Fruit fly (Drosophila melanogaster) whole organism, embryonic: Measurements from ENCODE around the gene CG14088.

Source experiments
- Aef1 ChIP-seq: fragments of 200-800 bp; sonication (Bioruptor generic); IDR thresholded peaks from 3 replicates; pipeline ENCODE4 v1.3.6; 2022; ENCODE audit warnings: missing biosample characterization, missing genetic modification characterization
- B-H2 ChIP-seq: fragments of 200-800 bp; sonication (Bioruptor generic); optimal IDR thresholded peaks from 2 replicates; lab custom pipeline; 2018; ENCODE audit warnings: missing biosample characterization, mild to moderate bottlenecking, missing genetic modification characterization
- BEAF-32 ChIP-seq: fragments of 200-800 bp; sonication (Bioruptor generic); optimal IDR thresholded peaks from 3 replicates; lab custom pipeline; 2017; ENCODE audit warnings: missing biosample characterization, missing genetic modification characterization, mild to moderate bottlenecking, moderate library complexity, missing genetic modification reagents
- CG12219 ChIP-seq: fragments of 200-800 bp; sonication (Bioruptor generic); optimal IDR thresholded peaks from 3 replicates; lab custom pipeline; 2018; ENCODE audit warnings: missing biosample characterization, mild to moderate bottlenecking, missing genetic modification characterization
- CG12769 ChIP-seq: fragments of 200-800 bp; sonication (Bioruptor generic); optimal IDR thresholded peaks from 2 replicates; lab custom pipeline; 2019; ENCODE audit warnings: missing biosample characterization, mild to moderate bottlenecking, missing genetic modification characterization, moderate library complexity
- CG13287 ChIP-seq: fragments of 200-800 bp; sonication (Bioruptor generic); IDR thresholded peaks from 2 replicates; pipeline ENCODE4 v1.3.6; 2022; ENCODE audit warnings: missing biosample characterization, missing genetic modification characterization; ENCODE audit not compliant: partially characterized antibody
- CG15073 ChIP-seq: fragments of 200-800 bp; sonication (Bioruptor generic); optimal IDR thresholded peaks from 2 replicates; lab custom pipeline; 2016; ENCODE audit warnings: missing biosample characterization, missing genetic modification characterization
- CG1529 ChIP-seq: fragments of 200-800 bp; sonication (Bioruptor generic); optimal IDR thresholded peaks from 3 replicates; lab custom pipeline; 2018; ENCODE audit warnings: missing biosample characterization, missing genetic modification characterization
- CG15601 ChIP-seq: fragments of 200-800 bp; sonication (Bioruptor generic); optimal IDR thresholded peaks from 3 replicates; lab custom pipeline; 2019; ENCODE audit warnings: missing biosample characterization, mild to moderate bottlenecking, missing genetic modification characterization, moderate library complexity
- CG17385 ChIP-seq: fragments of 200-800 bp; sonication (Bioruptor generic); optimal IDR thresholded peaks from 3 replicates; lab custom pipeline; 2018; ENCODE audit warnings: missing biosample characterization, mild to moderate bottlenecking, missing genetic modification characterization
- CG2120 ChIP-seq: fragments of 200-800 bp; sonication (Bioruptor generic); optimal IDR thresholded peaks from 3 replicates; lab custom pipeline; 2016; ENCODE audit warnings: missing biosample characterization, missing genetic modification characterization
- CG2678 ChIP-seq: fragments of 200-800 bp; sonication (Bioruptor generic); optimal IDR thresholded peaks from 3 replicates; lab custom pipeline; 2019; ENCODE audit warnings: missing biosample characterization, mild to moderate bottlenecking, missing genetic modification characterization, moderate library complexity
- CG2712 ChIP-seq: fragments of 200-800 bp; optimal IDR thresholded peaks from 3 replicates; lab custom pipeline; 2019; ENCODE audit warnings: missing biosample characterization, mild to moderate bottlenecking, missing genetic modification characterization, moderate library complexity
- CG2889 ChIP-seq: fragments of 200-800 bp; sonication (Bioruptor generic); IDR thresholded peaks from 3 replicates; pipeline ENCODE4 v1.3.6; 2022; ENCODE audit warnings: missing biosample characterization, missing genetic modification characterization
- CG3065 ChIP-seq: fragments of 200-800 bp; sonication (Bioruptor generic); optimal IDR thresholded peaks from 2 replicates; lab custom pipeline; 2016; ENCODE audit warnings: missing biosample characterization, missing genetic modification characterization
- CG31365 ChIP-seq: fragments of 200-800 bp; sonication (Bioruptor generic); optimal IDR thresholded peaks from 2 replicates; lab custom pipeline; 2018; ENCODE audit warnings: missing biosample characterization, mild to moderate bottlenecking, missing genetic modification characterization
- CG32767 ChIP-seq: fragments of 200-800 bp; sonication (Bioruptor generic); IDR thresholded peaks from 2 replicates; pipeline ENCODE4 v1.3.6; 2022; ENCODE audit warnings: missing biosample characterization, missing genetic modification characterization
- CG3281 ChIP-seq: fragments of 200-800 bp; sonication (Bioruptor generic); optimal IDR thresholded peaks from 3 replicates; lab custom pipeline; 2017; ENCODE audit warnings: missing biosample characterization, mild to moderate bottlenecking, missing genetic modification characterization
- CG4707 ChIP-seq: fragments of 200-800 bp; sonication (Bioruptor generic); optimal IDR thresholded peaks from 2 replicates; lab custom pipeline; 2018; ENCODE audit warnings: missing biosample characterization, mild to moderate bottlenecking, missing genetic modification characterization, moderate library complexity
- CG6254 ChIP-seq: fragments of 200-800 bp; sonication (Bioruptor generic); optimal IDR thresholded peaks from 3 replicates; lab custom pipeline; 2017; ENCODE audit warnings: mild to moderate bottlenecking, missing biosample characterization, missing genetic modification reagents, missing genetic modification characterization
- CG7372 ChIP-seq: fragments of 200-800 bp; sonication (Bioruptor generic); IDR thresholded peaks from 2 replicates; pipeline ENCODE4 v1.3.6; 2022; ENCODE audit warnings: missing biosample characterization, missing genetic modification characterization
- CG7963 ChIP-seq: fragments of 200-800 bp; sonication (Bioruptor generic); IDR thresholded peaks from 3 replicates; pipeline ENCODE4 v1.3.6; 2022; ENCODE audit warnings: missing biosample characterization, missing genetic modification characterization; ENCODE audit not compliant: partially characterized antibody
- CG8089 ChIP-seq: fragments of 200-800 bp; sonication (Bioruptor generic); optimal IDR thresholded peaks from 3 replicates; lab custom pipeline; 2016; ENCODE audit warnings: missing biosample characterization, missing genetic modification characterization
- CG9215 ChIP-seq: fragments of 200-800 bp; sonication (Bioruptor generic); IDR thresholded peaks from 2 replicates; pipeline ENCODE4 v1.3.6; 2022; ENCODE audit warnings: missing biosample characterization, missing genetic modification characterization
- CG9876 ChIP-seq: fragments of 200-800 bp; sonication (Bioruptor generic); optimal IDR thresholded peaks from 2 replicates; lab custom pipeline; 2016; ENCODE audit warnings: missing biosample characterization, missing genetic modification characterization
- CG9932 ChIP-seq: fragments of 200-800 bp; sonication (Bioruptor generic); IDR thresholded peaks from 2 replicates; pipeline ENCODE4 v1.3.6; 2022; ENCODE audit warnings: missing biosample characterization, missing genetic modification characterization
- CoRest ChIP-seq: fragments of 200-800 bp; sonication (Bioruptor generic); optimal IDR thresholded peaks from 3 replicates; lab custom pipeline; 2018; ENCODE audit warnings: missing biosample characterization, mild to moderate bottlenecking, missing genetic modification characterization, moderate library complexity
- E2f1 ChIP-seq: fragments of 200-800 bp; sonication (Bioruptor generic); IDR thresholded peaks from 2 replicates; pipeline ENCODE4 v1.3.6; 2022; ENCODE audit warnings: missing biosample characterization, missing genetic modification characterization
- E2f2 ChIP-seq: fragments of 200-800 bp; sonication (Bioruptor generic); IDR thresholded peaks from 2 replicates; pipeline ENCODE4 v1.3.6; 2022; ENCODE audit warnings: missing biosample characterization, missing genetic modification characterization
- Eip74EF ChIP-seq, 2 experiments: fragments of 200-800 bp in 1 of 2; fragments of >200 bp in 1 of 2; sonication (Bioruptor generic) in 1 of 2; optimal IDR thresholded peaks; 2 replicates each; lab custom pipeline; 2017 to 2019; ENCODE audit warnings: missing biosample characterization in 2 of 2, missing genetic modification characterization in 2 of 2, mild to moderate bottlenecking in 1 of 2, moderate library complexity in 1 of 2
- Gug ChIP-seq: fragments of 200-800 bp; sonication (Bioruptor generic); IDR thresholded peaks from 4 replicates; pipeline ENCODE4 v1.3.6; 2022; ENCODE audit warnings: missing biosample characterization, missing genetic modification characterization
- HLH3B ChIP-seq: fragments of 200-800 bp; sonication (Bioruptor generic); IDR thresholded peaks from 2 replicates; pipeline ENCODE4 v1.3.6; 2022; ENCODE audit warnings: missing biosample characterization, missing genetic modification characterization
- Hmr ChIP-seq: fragments of 200-800 bp; sonication (Bioruptor generic); optimal IDR thresholded peaks from 3 replicates; lab custom pipeline; 2017; ENCODE audit warnings: mild to moderate bottlenecking, missing biosample characterization, missing genetic modification reagents, missing genetic modification characterization
- Hr3 ChIP-seq: fragments of 200-800 bp; sonication (Bioruptor generic); optimal IDR thresholded peaks from 3 replicates; lab custom pipeline; 2016; ENCODE audit warnings: missing biosample characterization, missing genetic modification characterization
- Lhr ChIP-seq: fragments of 200-800 bp; sonication (Bioruptor generic); optimal IDR thresholded peaks from 3 replicates; lab custom pipeline; 2017; ENCODE audit warnings: mild to moderate bottlenecking, missing biosample characterization, missing genetic modification reagents, missing genetic modification characterization
- Med ChIP-seq: fragments of 200-800 bp; sonication (Bioruptor generic); peaks from one replicate; lab custom pipeline; 2016; ENCODE audit warnings: missing biosample characterization, missing genetic modification characterization, mild to moderate bottlenecking, inconsistent platforms, moderate library complexity
- Myb ChIP-seq: fragments of 200-800 bp; sonication (Bioruptor generic); optimal IDR thresholded peaks from 2 replicates; lab custom pipeline; 2016; ENCODE audit warnings: missing biosample characterization, missing genetic modification characterization
- Nf-YA ChIP-seq: fragments of 200-800 bp; sonication (Bioruptor generic); IDR thresholded peaks from 2 replicates; pipeline ENCODE4 v1.3.6; 2022; ENCODE audit warnings: missing biosample characterization, missing genetic modification characterization
- Oaz ChIP-seq: fragments of 200-800 bp; sonication (Bioruptor generic); IDR thresholded peaks from 2 replicates; pipeline ENCODE4 v1.3.6; 2022; ENCODE audit warnings: missing biosample characterization, missing genetic modification characterization
- Oli ChIP-seq: fragments of 200-800 bp; sonication (Bioruptor generic); optimal IDR thresholded peaks from 2 replicates; lab custom pipeline; 2018; ENCODE audit warnings: missing biosample characterization, mild to moderate bottlenecking, missing genetic modification characterization, moderate library complexity
- ase ChIP-seq: fragments of 200-800 bp; sonication (Bioruptor generic); IDR thresholded peaks from 3 replicates; pipeline ENCODE4 v1.3.6; 2022; ENCODE audit warnings: missing biosample characterization, missing genetic modification characterization
- esg ChIP-seq: fragments of 200-800 bp; sonication (Bioruptor generic); conservative IDR thresholded peaks from 2 replicates; pipeline ENCODE4 v1.3.6; 2022; ENCODE audit warnings: missing biosample characterization, missing genetic modification characterization
- grau ChIP-seq: fragments of 200-800 bp; optimal IDR thresholded peaks from 3 replicates; lab custom pipeline; 2019; ENCODE audit warnings: missing biosample characterization, mild to moderate bottlenecking, missing genetic modification characterization, moderate library complexity
- ken ChIP-seq: fragments of 200-800 bp; sonication (Bioruptor generic); IDR thresholded peaks from 3 replicates; pipeline ENCODE4 v1.3.6; 2022; ENCODE audit warnings: missing biosample characterization, missing genetic modification characterization
- nerfin-1 ChIP-seq: fragments of 200-800 bp; sonication (Bioruptor generic); optimal IDR thresholded peaks from 3 replicates; lab custom pipeline; 2019; ENCODE audit warnings: missing biosample characterization, mild to moderate bottlenecking, missing genetic modification characterization, moderate library complexity
- pita ChIP-seq: fragments of 200-800 bp; sonication (Bioruptor generic); optimal IDR thresholded peaks from 2 replicates; lab custom pipeline; 2017; ENCODE audit warnings: missing biosample characterization, mild to moderate bottlenecking, missing genetic modification characterization
- rib ChIP-seq: fragments of 200-800 bp; sonication (Bioruptor generic); IDR thresholded peaks from 2 replicates; pipeline ENCODE4 v1.3.6; 2022; ENCODE audit warnings: missing biosample characterization, missing genetic modification characterization
- sens ChIP-seq: fragments of 200-800 bp; sonication (Bioruptor generic); peaks from one replicate; lab custom pipeline; 2016; ENCODE audit warnings: missing biosample characterization, missing genetic modification characterization
- slp2 ChIP-seq: fragments of 200-800 bp; sonication (Bioruptor generic); optimal IDR thresholded peaks from 2 replicates; lab custom pipeline; 2016; ENCODE audit warnings: missing biosample characterization, missing genetic modification characterization
- sob ChIP-seq: fragments of 200-800 bp; sonication (Bioruptor generic); IDR thresholded peaks from 2 replicates; pipeline ENCODE4 v1.3.6; 2022; ENCODE audit warnings: missing biosample characterization, missing genetic modification characterization

Gene CG14088

DNA sequence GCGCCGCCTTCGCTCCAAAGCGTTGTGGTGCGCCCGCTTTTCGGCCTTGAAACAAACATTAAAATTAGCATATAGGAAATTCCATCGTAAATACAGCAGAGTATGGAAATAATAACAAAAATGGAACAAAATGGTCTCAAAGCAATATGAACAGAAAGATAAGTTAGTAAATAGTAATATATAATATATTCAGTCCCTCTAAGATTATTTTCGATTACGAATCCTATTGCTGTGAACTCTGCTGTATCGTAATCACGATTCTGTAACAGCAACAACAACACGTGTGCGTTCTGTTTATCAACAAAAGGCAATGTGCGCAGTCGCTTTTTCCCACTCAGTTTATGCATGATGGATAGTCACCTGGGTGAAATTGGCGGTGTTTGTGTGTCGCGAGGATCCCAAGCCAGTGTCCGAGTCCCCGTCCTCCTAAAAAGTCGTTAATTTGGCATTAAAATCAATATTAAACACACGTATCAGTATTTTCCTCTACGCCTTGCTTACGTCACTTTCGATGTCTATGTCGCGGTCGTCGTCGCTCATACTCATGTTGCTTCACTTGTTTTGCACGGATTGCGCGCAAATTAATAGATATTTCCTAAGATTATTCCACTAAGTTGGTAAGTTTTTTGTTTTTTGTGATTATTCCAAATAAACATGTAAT, 6.8 kb downstream of the CG14088 start, which contains the start of the genes CG42374 and Mettl5 (continued):
- TF ChIP-seq CG8089 (no peak), CG13287 (GFP tag; lab: Robert Waterston, UW) (no peak), CG4707 (GFP tag; lab: Kevin White, UChicago) (no peak), CG12219 (peak; percentile 26), CG2678 (tag; lab: Kevin White, UChicago) (peak; percentile 52), Oli (tag; lab: Kevin White, UChicago) (peak; percentile 52), CG17385 (GFP tag; lab: Kevin White, UChicago) (peak; percentile 2), pita (GFP tag; lab: Kevin White, UChicago) (no peak), Eip74EF (GFP tag; optimal IDR thresholded peaks at IDR 0.05; lab: Kevin White, UChicago) (no peak), esg (GFP tag; lab: Robert Waterston, UW) (peak; percentile 37), Nf-YA (no peak), Oaz (GFP tag; lab: Robert Waterston, UW) (no peak), CG15601 (tag; lab: Kevin White, UChicago) (no peak), Aef1 (peak; percentile 46; the same call in 2 of the 3 replicates), CG2889 (GFP tag; lab: Robert Waterston, UW) (peak; percentile 47; the same call in 1 of the 3 replicates), CG3281 (GFP tag; lab: Kevin White, UChicago) (peak; percentile 70), CG32767 (no peak), CG9215 (GFP tag; lab: Robert Waterston, UW) (no peak), Gug (GFP tag; lab: Robert Waterston, UW) (no peak), rib (GFP tag; lab: Robert Waterston, UW) (no peak), BEAF-32 (GFP tag; lab: Kevin White, UChicago) (no peak), Hr3 (GFP tag; lab: Kevin White, UChicago) (peak; percentile 21), Lhr (no peak), CG3065 (GFP tag; lab: Kevin White, UChicago) (no peak), CG31365 (tag; lab: Kevin White, UChicago) (no peak), E2f1 (peak; percentile 25; the same call in 1 of the 2 replicates), CG6254 (GFP tag; lab: Kevin White, UChicago) (peak; percentile 31), CG2120 (GFP tag; lab: Kevin White, UChicago) (peak; percentile 32), sob (GFP tag; lab: Robert Waterston, UW) (peak; percentile 40; the same call in 1 of the 2 replicates), ase (0 out of 3 replicates have a peak, but pooled peaks have one; percentile 50), Myb (GFP tag; lab: Kevin White, UChicago) (no peak), ken (GFP tag; lab: Robert Waterston, UW) (no peak), HLH3B (GFP tag; lab: Robert Waterston, UW) (peak; percentile 54; the same call in 1 of the 2 replicates), CG9876 (no peak), CG7372 (GFP tag; lab: Robert Waterston, UW) (peak; percentile 36; the same call in 1 of the 2 replicates), CG15073 (GFP tag; lab: Kevin White, UChicago) (no peak), Hmr (GFP tag; lab: Kevin White, UChicago) (peak; percentile 44), E2f2 (peak; percentile 30; the same call in 1 of the 2 replicates), CG2712 (peak; percentile 56), grau (tag; lab: Kevin White, UChicago) (peak; percentile 51)

DNA sequence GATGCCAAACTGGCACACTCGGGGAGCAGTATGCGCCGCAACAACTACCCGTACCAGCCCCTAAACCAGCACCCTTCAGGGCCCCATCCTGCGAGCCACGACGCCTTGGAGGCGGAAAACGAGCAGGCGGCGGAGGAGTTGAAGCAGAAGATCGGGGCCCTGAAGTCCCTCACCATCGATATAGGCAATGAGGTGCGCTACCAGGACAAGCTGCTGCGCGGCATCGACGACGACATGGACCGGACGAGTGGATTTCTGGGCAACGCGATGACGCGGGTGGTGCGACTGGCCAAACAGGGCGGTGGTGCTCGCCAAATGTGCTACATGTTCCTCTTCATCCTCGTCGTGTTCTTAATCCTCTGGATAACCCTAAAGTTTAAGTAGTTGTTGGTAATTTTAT, 8.7 kb downstream of the CG14088 start:
- TF ChIP-seq Med (GFP tag; lab: Kevin White, UChicago) (peak; percentile 21), CG12769 (tag; lab: Kevin White, UChicago) (no peak), CG1529 (GFP tag; lab: Kevin White, UChicago) (no peak), CoRest (tag; lab: Kevin White, UChicago) (no peak), CG9932 (GFP tag; lab: Robert Waterston, UW) (no peak), sens (peak; percentile 75), nerfin-1 (no peak), CG7963 (0 out of 3 replicates have a peak, but pooled peaks have one; percentile 54), slp2 (no peak), B-H2 (GFP tag; lab: Kevin White, UChicago) (no peak)
